Fruit fly (Drosophila melanogaster): ENCODE data around the gene lok.

lok gene

DNA sequence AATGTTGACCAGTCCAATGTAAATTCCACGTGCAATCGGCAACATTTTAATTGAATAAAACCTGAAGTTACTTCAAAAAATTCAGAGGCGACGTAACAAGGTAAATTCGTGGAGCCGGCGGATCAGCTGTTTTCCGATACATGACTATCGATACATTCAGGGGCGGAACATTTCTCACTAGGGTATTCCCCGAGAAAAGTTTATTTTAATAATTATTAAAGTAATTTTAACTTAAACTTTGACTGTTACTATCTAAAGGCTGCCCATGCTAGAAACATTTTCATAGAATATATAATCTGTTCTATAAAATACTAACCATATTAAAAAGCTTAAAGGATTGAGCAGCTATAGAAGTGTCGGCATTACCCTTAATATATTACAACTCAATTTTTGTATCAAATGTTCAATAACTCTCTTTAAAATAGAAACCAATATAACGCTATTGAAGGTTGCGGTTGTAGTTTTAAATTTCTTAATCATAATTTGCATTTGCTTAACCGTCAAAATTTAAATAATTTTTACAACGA, 35.9 kb downstream of the lok start, which contains the start of the genes mRpS18B and Kua (continued):
- TF ChIP-seq topi (GFP tag; optimal IDR thresholded peaks at IDR 0.05) (peak; percentile 23), Sox15 (GFP tag; optimal IDR thresholded peaks at IDR 0.05) (no peak), CG11762 (GFP tag; optimal IDR thresholded peaks at IDR 0.05; ENCODE audit: insufficient read depth) (no peak), Eip78C (GFP tag) (peak; percentile 79), fd85E (GFP tag; optimal IDR thresholded peaks at IDR 0.05) (no peak), CG6792 (GFP tag; optimal IDR thresholded peaks at IDR 0.05) (peak; percentile 13), cyc (GFP tag; optimal IDR thresholded peaks at IDR 0.05) (peak; percentile 42), Hr39 (GFP tag; optimal IDR thresholded peaks at IDR 0.05) (peak; percentile 17)

dm6 chr2L:20097773-20098172, 36.6 kb downstream of the lok start:
- TF ChIP-seq CG1621 (tag; optimal IDR thresholded peaks at IDR 0.05): no peak
- no peak for TF ChIP-seq CG8319 (GFP tag; optimal IDR thresholded peaks at IDR 0.05)
- TF ChIP-seq svp (GFP tag): no peak
- no peak for TF ChIP-seq Sox15 (GFP tag; optimal IDR thresholded peaks at IDR 0.05)
- no peak for TF ChIP-seq Ets96B (tag; optimal IDR thresholded peaks at IDR 0.05)
- no peak for TF ChIP-seq cyc (GFP tag; optimal IDR thresholded peaks at IDR 0.05)
- peak; percentile 13 for TF ChIP-seq Eip78C (GFP tag)
- TF ChIP-seq eg (GFP tag; IDR thresholded peaks at IDR 0.05): peak; percentile 34; the same call in 1 of the 3 replicates
- peak; percentile 20 for TF ChIP-seq fkh (GFP tag; optimal IDR thresholded peaks at IDR 0.05)
- no peak for TF ChIP-seq Eip75B (GFP tag; optimal IDR thresholded peaks at IDR 0.05)
- peak; percentile 5; the same call in 1 of the 2 replicates for TF ChIP-seq CG11294 (GFP tag; IDR thresholded peaks at IDR 0.05)

DNA sequence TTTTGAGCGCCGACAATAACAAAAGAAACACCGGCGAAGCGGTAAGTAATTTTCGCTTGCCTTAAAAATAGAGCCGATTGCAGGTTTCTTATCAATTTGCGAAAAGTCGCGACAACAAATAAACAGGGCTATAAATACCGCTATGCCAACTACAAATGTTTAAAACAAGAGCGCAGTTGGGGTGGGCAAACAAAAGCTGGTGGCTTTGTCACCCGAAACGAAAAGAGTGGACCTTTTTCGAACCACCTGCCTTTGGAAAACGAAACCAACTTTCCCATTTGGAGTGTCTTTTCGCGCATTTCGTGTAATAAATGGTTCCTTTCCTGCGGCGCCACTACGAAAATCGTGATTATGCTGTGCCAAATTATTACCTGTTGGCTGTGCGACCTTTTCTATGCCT, 37.0 kb downstream of the lok start:
- TF ChIP-seq fkh (GFP tag; optimal IDR thresholded peaks at IDR 0.05): peak; percentile 8
- no peak for TF ChIP-seq spab (GFP tag; optimal IDR thresholded peaks at IDR 0.05)

DNA sequence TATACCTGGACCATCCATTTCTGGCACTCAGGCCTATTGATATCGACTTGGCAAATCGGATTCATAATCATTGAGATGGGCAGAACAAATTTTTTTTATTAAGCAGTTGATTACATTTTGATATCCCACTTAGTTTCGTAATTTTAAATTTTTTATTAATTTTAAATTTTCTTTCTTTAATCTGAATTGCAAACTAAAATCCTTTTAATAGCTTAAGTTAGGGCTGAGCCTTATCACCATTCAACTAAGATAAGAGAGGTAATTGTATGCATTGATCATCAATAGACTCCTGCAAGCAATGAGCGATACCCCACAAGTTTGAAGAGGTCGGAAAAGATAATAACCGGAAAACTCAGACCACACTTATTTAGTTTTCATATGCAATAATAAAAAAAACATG, 42.8 kb downstream of the lok start, which contains the start of gene CG13970:
CG13970 (minus strand) TSS at position 101 of the 400 bp plus-strand sequence.
- TF ChIP-seq Hr4 (GFP tag; optimal IDR thresholded peaks at IDR 0.05) (no peak), CG11294 (GFP tag; IDR thresholded peaks at IDR 0.05) (no peak), CG8119 (GFP tag; IDR thresholded peaks at IDR 0.05) (no peak), acj6 (GFP tag; optimal IDR thresholded peaks at IDR 0.05) (no peak), vri (GFP tag; optimal IDR thresholded peaks at IDR 0.05) (no peak), CG6808 (GFP tag; optimal IDR thresholded peaks at IDR 0.05) (no peak), Ets21C (GFP tag; optimal IDR thresholded peaks at IDR 0.05) (no peak), Eip75B (GFP tag; optimal IDR thresholded peaks at IDR 0.05) (no peak), CG32006 (GFP tag; optimal IDR thresholded peaks at IDR 0.05) (no peak), lz (GFP tag; optimal IDR thresholded peaks at IDR 0.05) (no peak), CG8319 (GFP tag; optimal IDR thresholded peaks at IDR 0.05) (no peak), Smox (GFP tag; optimal IDR thresholded peaks at IDR 0.05) (no peak), CG6276 (GFP tag; optimal IDR thresholded peaks at IDR 0.05) (no peak), CG6792 (GFP tag; optimal IDR thresholded peaks at IDR 0.05) (no peak), OdsH (GFP tag; optimal IDR thresholded peaks at IDR 0.05) (no peak), topi (GFP tag; optimal IDR thresholded peaks at IDR 0.05) (no peak)

DNA sequence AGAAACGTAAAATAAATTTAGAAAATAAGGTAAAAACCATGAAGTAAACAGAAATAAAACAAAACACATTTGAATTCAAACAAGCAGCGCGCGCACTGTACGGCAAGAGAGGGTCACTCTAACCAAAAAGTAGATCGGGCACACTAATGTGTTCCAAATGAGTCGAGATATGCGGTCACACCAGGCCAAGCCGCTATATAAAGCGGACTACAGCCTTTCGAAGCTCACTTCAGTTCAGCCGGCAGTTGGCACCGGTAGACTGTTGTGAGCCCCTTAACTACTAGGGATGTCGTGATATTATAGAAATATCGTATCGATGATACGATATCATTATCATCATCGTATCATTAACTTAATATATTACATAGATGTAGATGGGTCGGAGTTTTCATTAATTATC, 43.3 kb downstream of the lok start:
- TF ChIP-seq CG8632 (GFP tag; optimal IDR thresholded peaks at IDR 0.05) (no peak), CG9139 (GFP tag; optimal IDR thresholded peaks at IDR 0.05) (no peak), net (GFP tag; optimal IDR thresholded peaks at IDR 0.05) (no peak), Smox (GFP tag; optimal IDR thresholded peaks at IDR 0.05) (no peak)

dm6 chr2L:20106595-20106994, 45.4 kb downstream of the lok start:
- TF ChIP-seq lz (GFP tag; optimal IDR thresholded peaks at IDR 0.05) (peak; percentile 20), CG15336 (GFP tag; IDR thresholded peaks at IDR 0.05) (no peak), achi (GFP tag; optimal IDR thresholded peaks at IDR 0.05) (no peak), Eip78C (GFP tag) (peak; percentile 7), Hr39 (GFP tag; optimal IDR thresholded peaks at IDR 0.05) (peak; percentile 35), cyc (GFP tag; optimal IDR thresholded peaks at IDR 0.05) (peak; percentile 14), CG16779 (tag; optimal IDR thresholded peaks at IDR 0.05) (no peak), esn (GFP tag; optimal IDR thresholded peaks at IDR 0.05) (peak; percentile 17), Met (GFP tag; optimal IDR thresholded peaks at IDR 0.05) (peak; percentile 1), CG11902 (GFP tag; optimal IDR thresholded peaks at IDR 0.05) (no peak), CG31627 (GFP tag; optimal IDR thresholded peaks at IDR 0.05) (peak; percentile 39), CG1621 (tag; optimal IDR thresholded peaks at IDR 0.05) (peak; percentile 78)

All from whole organism, prepupa.